Fruit fly (Drosophila melanogaster): ENCODE measurements around the gene CG42846.

CG42846 gene

dm6 chr3L:264378-265151 is 33.2 kb upstream of the CG42846 start, which contains the start of the genes Tudor-SN and mRpL17 (continued):
- TF ChIP-seq Bdp1 (GFP tag; optimal IDR thresholded peaks at IDR 0.05) (no peak), caup (GFP tag; optimal IDR thresholded peaks at IDR 0.05; ENCODE audit: severe bottlenecking) (peak; percentile 12), Eip74EF (GFP tag; optimal IDR thresholded peaks at IDR 0.05) (no peak), E2f1 (GFP tag; IDR thresholded peaks at IDR 0.05) (no peak), Mad (GFP tag; optimal IDR thresholded peaks at IDR 0.05) (no peak), sob (GFP tag; IDR thresholded peaks at IDR 0.05) (peak; percentile 48; the same call in 1 of the 2 replicates), crol (GFP tag; IDR thresholded peaks at IDR 0.05) (no peak), her (GFP tag; optimal IDR thresholded peaks at IDR 0.05) (no peak), fd96Cb (tag; optimal IDR thresholded peaks at IDR 0.05) (peak; percentile 13), bab2 (GFP tag; optimal IDR thresholded peaks at IDR 0.05) (no peak), CG8359 (GFP tag; optimal IDR thresholded peaks at IDR 0.05; ENCODE audit: borderline replicate concordance) (no peak), pnt (GFP tag; optimal IDR thresholded peaks at IDR 0.05) (no peak), CG6654 (GFP tag; optimal IDR thresholded peaks at IDR 0.05) (no peak), CG7786 (GFP tag; optimal IDR thresholded peaks at IDR 0.05) (no peak), CG9797 (GFP tag; optimal IDR thresholded peaks at IDR 0.05) (peak; percentile 7), Hand (GFP tag; optimal IDR thresholded peaks at IDR 0.05) (no peak), CG11696 (GFP tag; IDR thresholded peaks at IDR 0.05) (no peak), toy (GFP tag; IDR thresholded peaks at IDR 0.05) (no peak), Drgx (GFP tag; IDR thresholded peaks at IDR 0.05) (no peak), CG13624 (GFP tag; optimal IDR thresholded peaks at IDR 0.05) (no peak), tap (tag; optimal IDR thresholded peaks at IDR 0.05) (no peak), pum (GFP tag; optimal IDR thresholded peaks at IDR 0.05) (no peak), CG12071 (GFP tag; optimal IDR thresholded peaks at IDR 0.05) (no peak), CG10209 (GFP tag; optimal IDR thresholded peaks at IDR 0.05) (peak; percentile 39), CG11456 (GFP tag; IDR thresholded peaks at IDR 0.05) (peak; percentile 64; the same call in 1 of the 3 replicates), ATbp (GFP tag; optimal IDR thresholded peaks at IDR 0.05) (no peak), Sry-δ (GFP tag; optimal IDR thresholded peaks at IDR 0.05) (peak; percentile 93), Hmr (GFP tag; optimal IDR thresholded peaks at IDR 0.05) (peak; percentile 62), dysf (GFP tag; IDR thresholded peaks at IDR 0.05) (no peak), tin (GFP tag; optimal IDR thresholded peaks at IDR 0.05) (peak; percentile 30), exex (tag; optimal IDR thresholded peaks at IDR 0.05) (peak; percentile 36), CG3163 (GFP tag; optimal IDR thresholded peaks at IDR 0.05) (no peak), zen2 (GFP tag; IDR thresholded peaks at IDR 0.05; ENCODE audit: partially characterized antibody) (peak; percentile 96), ssp (GFP tag; IDR thresholded peaks at IDR 0.05) (no peak; the same call in 1 of the 2 replicates), CG3726 (GFP tag; IDR thresholded peaks at IDR 0.05) (no peak), CG2889 (GFP tag; IDR thresholded peaks at IDR 0.05) (no peak), Jarid2 (GFP tag; optimal IDR thresholded peaks at IDR 0.05) (no peak), gcm2 (GFP tag; optimal IDR thresholded peaks at IDR 0.05) (no peak), CG12769 (tag; optimal IDR thresholded peaks at IDR 0.05) (no peak), NC2β (GFP tag; optimal IDR thresholded peaks at IDR 0.05) (peak; percentile 6), Dref (GFP tag; IDR thresholded peaks at IDR 0.05) (peak; percentile 72), pros (GFP tag; optimal IDR thresholded peaks at IDR 0.05) (no peak), mam (GFP tag; optimal IDR thresholded peaks at IDR 0.05) (peak; percentile 47), H2.0 (GFP tag; IDR thresholded peaks at IDR 0.05) (no peak; the same call in 1 of the 2 replicates), sima (GFP tag; optimal IDR thresholded peaks at IDR 0.05) (no peak), z (GFP tag; IDR thresholded peaks at IDR 0.05) (no peak), D19A (tag; optimal IDR thresholded peaks at IDR 0.05) (peak; percentile 38), D19B (GFP tag; optimal IDR thresholded peaks at IDR 0.05) (no peak), Bteb2 (GFP tag; optimal IDR thresholded peaks at IDR 0.05) (no peak), nau (GFP tag; optimal IDR thresholded peaks at IDR 0.05) (no peak)

Measured in whole organism, embryonic.